Fruit fly (Drosophila melanogaster) whole organism, embryonic: ENCODE results near the gene eIF4E6.

ENCODE experiments used
- Awh ChIP-seq: fragments of 200-800 bp; sonication (Bioruptor generic); IDR thresholded peaks from 2 replicates; pipeline ENCODE4, ENCODE4 v1.3.6; 2022; ENCODE audit warnings: missing biosample characterization, missing genetic modification characterization
- Blimp-1 ChIP-seq: fragments of 200-800 bp; sonication (Bioruptor generic); optimal IDR thresholded peaks from 3 replicates; lab custom pipeline; 2018; ENCODE audit warnings: missing biosample characterization, missing genetic modification characterization, mild to moderate bottlenecking, moderate library complexity, missing genetic modification reagents
- CG10209 ChIP-seq: fragments of 200-800 bp; sonication (Bioruptor generic); optimal IDR thresholded peaks from 3 replicates; lab custom pipeline; 2017; ENCODE audit warnings: missing biosample characterization, mild to moderate bottlenecking, missing genetic modification characterization, missing genetic modification reagents
- CG10654 ChIP-seq: fragments of 200-800 bp; sonication (Bioruptor generic); optimal IDR thresholded peaks from 2 replicates; lab custom pipeline; 2016; ENCODE audit warnings: missing biosample characterization, missing genetic modification characterization
- CG11093 ChIP-seq: fragments of 200-800 bp; sonication (Bioruptor generic); IDR thresholded peaks from 3 replicates; pipeline ENCODE4 v1.3.6; 2022; ENCODE audit warnings: missing biosample characterization, missing genetic modification characterization
- CG12219 ChIP-seq: fragments of 200-800 bp; sonication (Bioruptor generic); optimal IDR thresholded peaks from 3 replicates; lab custom pipeline; 2018; ENCODE audit warnings: missing biosample characterization, mild to moderate bottlenecking, missing genetic modification characterization
- CG13287 ChIP-seq: fragments of 200-800 bp; sonication (Bioruptor generic); IDR thresholded peaks from 2 replicates; pipeline ENCODE4 v1.3.6; 2022; ENCODE audit warnings: missing biosample characterization, missing genetic modification characterization; ENCODE audit not compliant: partially characterized antibody
- CG15011 ChIP-seq: fragments of 200-800 bp; sonication (Bioruptor generic); optimal IDR thresholded peaks from 3 replicates; lab custom pipeline; 2018; ENCODE audit warnings: missing biosample characterization, mild to moderate bottlenecking, missing genetic modification characterization
- CG15073 ChIP-seq: fragments of 200-800 bp; sonication (Bioruptor generic); optimal IDR thresholded peaks from 2 replicates; lab custom pipeline; 2016; ENCODE audit warnings: missing biosample characterization, missing genetic modification characterization
- CG18262 ChIP-seq: fragments of 200-800 bp; optimal IDR thresholded peaks from 3 replicates; lab custom pipeline; 2019; ENCODE audit warnings: missing biosample characterization, mild to moderate bottlenecking, missing genetic modification characterization, moderate library complexity
- CG2202 ChIP-seq: fragments of 200-800 bp; sonication (Bioruptor generic); optimal IDR thresholded peaks from 2 replicates; lab custom pipeline; 2018; ENCODE audit warnings: missing biosample characterization, mild to moderate bottlenecking, missing genetic modification characterization
- CG30431 ChIP-seq: fragments of 200-800 bp; sonication (Bioruptor generic); optimal IDR thresholded peaks from 2 replicates; lab custom pipeline; 2017; ENCODE audit warnings: missing biosample characterization, missing genetic modification characterization
- CG34224 ChIP-seq: fragments of 200-800 bp; sonication (Bioruptor generic); IDR thresholded peaks from 3 replicates; pipeline ENCODE4 v1.3.6; 2022; ENCODE audit warnings: missing biosample characterization, missing genetic modification characterization; ENCODE audit not compliant: partially characterized antibody
- CG34376 ChIP-seq: fragments of 200-800 bp; sonication (Bioruptor generic); optimal IDR thresholded peaks from 2 replicates; lab custom pipeline; 2018; ENCODE audit warnings: missing biosample characterization, mild to moderate bottlenecking, missing genetic modification characterization
- CG4404 ChIP-seq: fragments of 200-800 bp; sonication (Bioruptor generic); IDR thresholded peaks from 2 replicates; pipeline ENCODE4 v1.3.6; 2022; ENCODE audit warnings: missing biosample characterization, missing genetic modification characterization
- CG5953 ChIP-seq: fragments of 200-800 bp; sonication (Bioruptor generic); IDR thresholded peaks from 2 replicates; pipeline ENCODE4 v1.3.6; 2022; ENCODE audit warnings: missing biosample characterization, missing genetic modification characterization
- CG6272 ChIP-seq: fragments of 200-800 bp; sonication (Bioruptor generic); IDR thresholded peaks from 2 replicates; pipeline ENCODE4 v1.3.6; 2022; ENCODE audit warnings: missing biosample characterization, missing genetic modification characterization
- CG7987 ChIP-seq: fragments of 200-800 bp; sonication (Bioruptor generic); optimal IDR thresholded peaks from 2 replicates; lab custom pipeline; 2018; ENCODE audit warnings: missing biosample characterization, mild to moderate bottlenecking, missing genetic modification characterization, moderate library complexity
- CG9876 ChIP-seq: fragments of 200-800 bp; sonication (Bioruptor generic); optimal IDR thresholded peaks from 2 replicates; lab custom pipeline; 2016; ENCODE audit warnings: missing biosample characterization, missing genetic modification characterization
- Chrac-16 ChIP-seq: fragments of 200-800 bp; sonication (Bioruptor generic); optimal IDR thresholded peaks from 3 replicates; lab custom pipeline; 2016; ENCODE audit warnings: missing biosample characterization, missing genetic modification characterization
- Dfd ChIP-seq, 2 experiments: fragments of >200 bp; optimal IDR thresholded peaks; 2 replicates each; lab custom pipeline; 2017; ENCODE audit warnings: missing biosample characterization in 2 of 2, missing genetic modification characterization in 2 of 2
- Dref ChIP-seq: fragments of 200-800 bp; sonication (Bioruptor generic); IDR thresholded peaks from 2 replicates; pipeline ENCODE4 v1.3.6; 2022; ENCODE audit warnings: missing biosample characterization, missing genetic modification characterization
- ERR ChIP-seq: fragments of 200-800 bp; sonication (Bioruptor generic); optimal IDR thresholded peaks from 2 replicates; lab custom pipeline; 2016; ENCODE audit warnings: missing biosample characterization, missing genetic modification characterization
- Gug ChIP-seq: fragments of 200-800 bp; sonication (Bioruptor generic); IDR thresholded peaks from 4 replicates; pipeline ENCODE4 v1.3.6; 2022; ENCODE audit warnings: missing biosample characterization, missing genetic modification characterization
- Hand ChIP-seq: fragments of 200-800 bp; sonication (Bioruptor generic); optimal IDR thresholded peaks from 2 replicates; lab custom pipeline; 2017; ENCODE audit warnings: mild to moderate bottlenecking, missing biosample characterization, missing genetic modification reagents, missing genetic modification characterization
- Hey ChIP-seq: fragments of 200-800 bp; sonication (Bioruptor generic); optimal IDR thresholded peaks from 3 replicates; lab custom pipeline; 2018; ENCODE audit warnings: missing biosample characterization, mild to moderate bottlenecking, missing genetic modification characterization
- HmgZ ChIP-seq: fragments of 200-800 bp; sonication (Bioruptor generic); optimal IDR thresholded peaks from 2 replicates; lab custom pipeline; 2018; ENCODE audit warnings: missing biosample characterization, mild to moderate bottlenecking, missing genetic modification characterization
- Hmr ChIP-seq: fragments of 200-800 bp; sonication (Bioruptor generic); optimal IDR thresholded peaks from 3 replicates; lab custom pipeline; 2017; ENCODE audit warnings: mild to moderate bottlenecking, missing biosample characterization, missing genetic modification reagents, missing genetic modification characterization
- Mes4 ChIP-seq: fragments of 200-800 bp; sonication (Bioruptor generic); optimal IDR thresholded peaks from 2 replicates; lab custom pipeline; 2016; ENCODE audit warnings: missing biosample characterization, missing genetic modification characterization
- PHDP ChIP-seq: fragments of 200-800 bp; sonication (Bioruptor generic); optimal IDR thresholded peaks from 3 replicates; lab custom pipeline; 2018; ENCODE audit warnings: missing biosample characterization, mild to moderate bottlenecking, missing genetic modification characterization, moderate library complexity
- Usf ChIP-seq: fragments of 200-800 bp; sonication (Bioruptor generic); optimal IDR thresholded peaks from 2 replicates; lab custom pipeline; 2017; ENCODE audit warnings: missing genotype, missing biosample characterization, missing genetic modification characterization
- az2 ChIP-seq: fragments of 200-800 bp; sonication (Bioruptor generic); optimal IDR thresholded peaks from 3 replicates; lab custom pipeline; 2016; ENCODE audit warnings: missing biosample characterization, missing genetic modification characterization
- bigmax ChIP-seq: fragments of 200-800 bp; sonication (Bioruptor generic); optimal IDR thresholded peaks from 2 replicates; lab custom pipeline; 2018; ENCODE audit warnings: missing biosample characterization, mild to moderate bottlenecking, missing genetic modification characterization
- chm ChIP-seq: fragments of 200-800 bp; sonication (Bioruptor generic); IDR thresholded peaks from 2 replicates; pipeline ENCODE4 v1.3.6; 2022; ENCODE audit warnings: missing biosample characterization, missing genetic modification characterization
- crol ChIP-seq: fragments of 200-800 bp; sonication (Bioruptor generic); IDR thresholded peaks from 2 replicates; pipeline ENCODE4 v1.3.6; 2022; ENCODE audit warnings: missing biosample characterization, missing genetic modification characterization
- dan ChIP-seq: fragments of 200-800 bp; sonication (Bioruptor generic); IDR thresholded peaks from 2 replicates; pipeline ENCODE4 v1.3.6; 2022; ENCODE audit warnings: missing biosample characterization, missing genetic modification characterization
- eve ChIP-seq, 2 experiments: fragments of >200 bp; optimal IDR thresholded peaks; 2 replicates each; lab custom pipeline; 2017; ENCODE audit warnings: missing biosample characterization in 2 of 2, missing genetic modification characterization in 2 of 2
- eyg ChIP-seq: fragments of 200-800 bp; sonication (Bioruptor generic); optimal IDR thresholded peaks from 3 replicates; lab custom pipeline; 2016; ENCODE audit warnings: missing biosample characterization, missing genetic modification characterization
- fd102C ChIP-seq: fragments of 200-800 bp; sonication (Bioruptor generic); optimal IDR thresholded peaks from 2 replicates; lab custom pipeline; 2018; ENCODE audit warnings: missing biosample characterization, mild to moderate bottlenecking, missing genetic modification characterization, moderate library complexity
- grau ChIP-seq: fragments of 200-800 bp; optimal IDR thresholded peaks from 3 replicates; lab custom pipeline; 2019; ENCODE audit warnings: missing biosample characterization, mild to moderate bottlenecking, missing genetic modification characterization, moderate library complexity
- gt ChIP-seq: fragments of 200-800 bp; sonication (Bioruptor generic); IDR thresholded peaks from 2 replicates; pipeline ENCODE4 v1.3.6; 2022; ENCODE audit warnings: missing biosample characterization, missing genetic modification characterization
- lmd ChIP-seq: fragments of 200-800 bp; sonication (Bioruptor generic); IDR thresholded peaks from 2 replicates; pipeline ENCODE4 v1.3.6; 2022; ENCODE audit warnings: missing biosample characterization, missing genetic modification characterization
- maf-S ChIP-seq: fragments of 200-800 bp; sonication (Bioruptor generic); optimal IDR thresholded peaks from 2 replicates; lab custom pipeline; 2016; ENCODE audit warnings: missing biosample characterization, missing genetic modification characterization
- nom ChIP-seq: fragments of 200-800 bp; sonication (Bioruptor generic); optimal IDR thresholded peaks from 2 replicates; lab custom pipeline; 2017; ENCODE audit warnings: missing biosample characterization, missing genetic modification characterization, mild to moderate bottlenecking, moderate library complexity, missing genetic modification reagents
- pb ChIP-seq: fragments of 200-800 bp; sonication (Bioruptor generic); optimal IDR thresholded peaks from 3 replicates; lab custom pipeline; 2016; ENCODE audit warnings: missing biosample characterization, missing genetic modification characterization
- pum ChIP-seq: fragments of 200-800 bp; sonication (Bioruptor generic); optimal IDR thresholded peaks from 2 replicates; lab custom pipeline; 2016; ENCODE audit warnings: missing biosample characterization, missing genetic modification characterization
- sisA ChIP-seq: fragments of 200-800 bp; sonication (Bioruptor generic); IDR thresholded peaks from 2 replicates; pipeline ENCODE4 v1.3.6; 2022; ENCODE audit warnings: missing biosample characterization, missing genetic modification characterization
- slou ChIP-seq: fragments of 200-800 bp; sonication (Bioruptor generic); optimal IDR thresholded peaks from 3 replicates; lab custom pipeline; 2016; ENCODE audit warnings: missing biosample characterization, missing genetic modification characterization
- tup ChIP-seq: fragments of 200-800 bp; sonication (Bioruptor generic); optimal IDR thresholded peaks from 2 replicates; lab custom pipeline; 2016; ENCODE audit warnings: missing biosample characterization, mild to moderate bottlenecking, missing genetic modification characterization, moderate library complexity
- twi ChIP-seq: fragments of 200-800 bp; optimal IDR thresholded peaks from 2 replicates; lab custom pipeline; 2019; ENCODE audit warnings: missing biosample characterization, mild to moderate bottlenecking, missing genetic modification characterization, moderate library complexity
- z ChIP-seq: fragments of 200-800 bp; sonication (Bioruptor generic); IDR thresholded peaks from 3 replicates; pipeline ENCODE4 v1.3.6; 2022; ENCODE audit warnings: missing biosample characterization, missing genetic modification characterization
- zen ChIP-seq: fragments of 200-800 bp; sonication (Bioruptor generic); optimal IDR thresholded peaks from 3 replicates; lab custom pipeline; 2018; ENCODE audit warnings: missing biosample characterization, mild to moderate bottlenecking, missing genetic modification characterization, moderate library complexity

The eIF4E6 gene

DNA sequence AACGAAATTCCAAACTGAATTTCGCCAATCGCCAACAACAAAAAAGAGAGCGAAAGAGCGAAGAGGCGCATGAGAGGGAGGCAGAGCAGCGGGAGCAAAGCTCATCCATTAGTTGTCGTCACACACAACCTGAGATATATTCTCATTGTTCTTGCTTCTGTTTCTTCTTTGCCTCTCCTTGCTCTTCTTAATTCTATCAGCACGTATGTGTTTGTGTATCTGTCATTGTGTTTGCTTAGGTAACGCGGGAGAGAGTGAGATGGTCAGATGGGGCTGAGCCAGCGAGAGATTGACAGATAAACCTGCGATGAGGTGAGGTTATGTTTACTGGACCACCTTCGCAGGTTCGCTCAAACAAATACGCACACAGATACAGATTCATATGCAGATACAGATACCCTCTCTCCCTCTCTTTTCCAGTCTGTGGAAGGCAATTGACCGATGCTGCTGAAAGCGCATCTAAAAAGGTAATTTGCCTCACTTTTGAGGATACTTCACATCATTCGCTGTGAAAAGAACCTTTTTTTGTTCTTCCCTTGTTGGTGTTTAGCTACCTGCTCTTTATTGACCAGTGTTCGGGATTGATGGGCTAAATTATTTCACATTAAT lies 47.1 kb upstream of the eIF4E6 start (continued):
- TF ChIP-seq lmd (GFP tag; lab: Robert Waterston, UW) (no peak), CG13287 (GFP tag; lab: Robert Waterston, UW) (no peak), CG6272 (GFP tag; lab: Robert Waterston, UW) (no peak), eyg (GFP tag; lab: Kevin White, UChicago) (no peak), gt (GFP tag; lab: Robert Waterston, UW) (no peak), PHDP (tag; lab: Kevin White, UChicago) (peak; percentile 14), CG30431 (GFP tag; lab: Kevin White, UChicago) (no peak), Hand (GFP tag; lab: Kevin White, UChicago) (no peak), chm (no peak), Blimp-1 (peak; percentile 29), Gug (GFP tag; lab: Robert Waterston, UW) (no peak), Dfd (GFP tag; optimal IDR thresholded peaks at IDR 0.05; lab: Kevin White, UChicago) (no peak), nom (GFP tag; lab: Kevin White, UChicago) (peak; percentile 70), dan (GFP tag; lab: Robert Waterston, UW) (no peak), Awh (GFP tag; lab: Robert Waterston, UW) (no peak), CG15073 (GFP tag; lab: Kevin White, UChicago) (no peak), CG10209 (no peak), CG15011 (GFP tag; lab: Kevin White, UChicago) (no peak), crol (peak; percentile 75), az2 (no peak), grau (tag; lab: Kevin White, UChicago) (no peak), Mes4 (GFP tag; lab: Kevin White, UChicago) (no peak), CG11093 (GFP tag; lab: Robert Waterston, UW) (no peak), sisA (GFP tag; lab: Robert Waterston, UW) (no peak), tup (GFP tag; lab: Kevin White, UChicago) (no peak), maf-S (GFP tag; lab: Kevin White, UChicago) (no peak), z (GFP tag; lab: Robert Waterston, UW) (no peak), slou (GFP tag; lab: Kevin White, UChicago) (no peak), CG9876 (GFP tag; lab: Kevin White, UChicago) (no peak), CG7987 (GFP tag; lab: Kevin White, UChicago) (no peak), CG12219 (GFP tag; lab: Kevin White, UChicago) (peak; percentile 6), zen (tag; lab: Kevin White, UChicago) (peak; percentile 71), twi (tag; lab: Kevin White, UChicago) (peak; percentile 35), ERR (GFP tag; lab: Kevin White, UChicago) (no peak), Hmr (GFP tag; lab: Kevin White, UChicago) (peak; percentile 9), CG4404 (GFP tag; lab: Robert Waterston, UW) (no peak), pb (GFP tag; lab: Kevin White, UChicago) (no peak), Hey (tag; lab: Kevin White, UChicago) (no peak), eve (GFP tag; optimal IDR thresholded peaks at IDR 0.05; lab: Kevin White, UChicago) (no peak), CG18262 (tag; lab: Kevin White, UChicago) (no peak), CG5953 (GFP tag; lab: Robert Waterston, UW) (no peak), Usf (GFP tag; lab: Kevin White, UChicago) (no peak), fd102C (GFP tag; lab: Kevin White, UChicago) (no peak), CG2202 (tag; lab: Kevin White, UChicago) (peak; percentile 21), CG34224 (GFP tag; lab: Robert Waterston, UW) (no peak), bigmax (GFP tag; lab: Kevin White, UChicago) (peak; percentile 96), CG10654 (GFP tag; lab: Kevin White, UChicago) (no peak), Chrac-16 (GFP tag; lab: Kevin White, UChicago) (no peak), pum (GFP tag; lab: Kevin White, UChicago) (no peak), CG34376 (GFP tag; lab: Kevin White, UChicago) (peak; percentile 38), Dref (no peak), HmgZ (tag; lab: Kevin White, UChicago) (no peak)
